Fruit fly (Drosophila melanogaster): ENCODE results near the gene CG42327.

CG42327 gene

dm6 chr3R:11650105-11651039, 5.6 kb upstream of the CG42327 start, which contains the start of the genes Csk and Elp1 (continued):
- TF ChIP-seq CG15073 (GFP tag; optimal IDR thresholded peaks at IDR 0.05) = no peak
- no peak for TF ChIP-seq btn (GFP tag; optimal IDR thresholded peaks at IDR 0.05)
- no peak for TF ChIP-seq CG8089 (GFP tag; optimal IDR thresholded peaks at IDR 0.05)
- peak; percentile 82 for TF ChIP-seq Sin3A (optimal IDR thresholded peaks at IDR 0.05)
- peak; percentile 63 for TF ChIP-seq CG18599 (GFP tag; optimal IDR thresholded peaks at IDR 0.05)
- TF ChIP-seq CG42726 (GFP tag; IDR thresholded peaks at IDR 0.05; ENCODE audit: partially characterized antibody) = no peak
- no peak for TF ChIP-seq CG16813 (GFP tag; IDR thresholded peaks at IDR 0.05; ENCODE audit: partially characterized antibody)
- no peak for TF ChIP-seq odd (GFP tag; optimal IDR thresholded peaks at IDR 0.05)
- TF ChIP-seq CG9876 (GFP tag; optimal IDR thresholded peaks at IDR 0.05) = no peak
- TF ChIP-seq CG17359 (tag; optimal IDR thresholded peaks at IDR 0.05) = peak; percentile 45
- TF ChIP-seq CG3065 (GFP tag; optimal IDR thresholded peaks at IDR 0.05) = no peak
- no peak for TF ChIP-seq wek (GFP tag; optimal IDR thresholded peaks at IDR 0.05)
- peak; percentile 52 for TF ChIP-seq PHDP (tag; optimal IDR thresholded peaks at IDR 0.05)
- TF ChIP-seq ham (GFP tag; IDR thresholded peaks at IDR 0.05) = no peak
- peak; percentile 78 for TF ChIP-seq CoRest (tag; optimal IDR thresholded peaks at IDR 0.05)
- TF ChIP-seq hb (GFP tag; IDR thresholded peaks at IDR 0.05; ENCODE audit: partially characterized antibody) = no peak
- peak; percentile 62 for TF ChIP-seq CG13123 (GFP tag; optimal IDR thresholded peaks at IDR 0.05)
- no peak for TF ChIP-seq Hey (tag; optimal IDR thresholded peaks at IDR 0.05)
- TF ChIP-seq CG18011 (GFP tag; optimal IDR thresholded peaks at IDR 0.05) = no peak
- TF ChIP-seq CG8944 (GFP tag; optimal IDR thresholded peaks at IDR 0.05) = peak; percentile 31
- no peak for TF ChIP-seq Camta (GFP tag; optimal IDR thresholded peaks at IDR 0.05)
- TF ChIP-seq chinmo (GFP tag; IDR thresholded peaks at IDR 0.05; ENCODE audit: partially characterized antibody) = 0 out of 4 replicates have a peak, but pooled peaks have one; percentile 30
- no peak for TF ChIP-seq CG14965 (GFP tag; optimal IDR thresholded peaks at IDR 0.05; ENCODE audit: borderline replicate concordance)
- TF ChIP-seq shn (GFP tag; optimal IDR thresholded peaks at IDR 0.05) = peak; percentile 14
- TF ChIP-seq exex (tag; optimal IDR thresholded peaks at IDR 0.05) = peak; percentile 16
- no peak for TF ChIP-seq ttk (GFP tag; IDR thresholded peaks at IDR 0.05)
- peak; percentile 42 for TF ChIP-seq CG9215 (GFP tag; IDR thresholded peaks at IDR 0.05)
- no peak for TF ChIP-seq peb (GFP tag; IDR thresholded peaks at IDR 0.05)
- TF ChIP-seq CG1603 (tag; optimal IDR thresholded peaks at IDR 0.05) = peak; percentile 54
- peak; percentile 95 for TF ChIP-seq cg (GFP tag; optimal IDR thresholded peaks at IDR 0.05)
- peak; percentile 11 for TF ChIP-seq HLHmδ (GFP tag; optimal IDR thresholded peaks at IDR 0.05)
- peak; percentile 27 for TF ChIP-seq her (GFP tag; optimal IDR thresholded peaks at IDR 0.05)
- TF ChIP-seq Hr3 (GFP tag; optimal IDR thresholded peaks at IDR 0.05) = peak; percentile 58
- peak; percentile 64 for TF ChIP-seq CG10543 (GFP tag; optimal IDR thresholded peaks at IDR 0.05)
- TF ChIP-seq Fer2 (tag; optimal IDR thresholded peaks at IDR 0.05) = peak; percentile 33
- TF ChIP-seq pb (GFP tag; optimal IDR thresholded peaks at IDR 0.05) = no peak
- TF ChIP-seq CG2875 (GFP tag; optimal IDR thresholded peaks at IDR 0.05) = no peak
- TF ChIP-seq yki (optimal IDR thresholded peaks at IDR 0.05) = no peak
- TF ChIP-seq CG5245 (GFP tag; optimal IDR thresholded peaks at IDR 0.05) = peak; percentile 12
- peak; percentile 17 for TF ChIP-seq caup (GFP tag; optimal IDR thresholded peaks at IDR 0.05; ENCODE audit: severe bottlenecking)
- TF ChIP-seq nom (GFP tag; optimal IDR thresholded peaks at IDR 0.05) = peak; percentile 44
- TF ChIP-seq zf30C (GFP tag; optimal IDR thresholded peaks at IDR 0.05) = no peak
- peak; percentile 41 for TF ChIP-seq HLH54F (GFP tag; optimal IDR thresholded peaks at IDR 0.05)
- TF ChIP-seq CG18619 (GFP tag; optimal IDR thresholded peaks at IDR 0.05) = peak; percentile 31
- TF ChIP-seq CG4854 (GFP tag; optimal IDR thresholded peaks at IDR 0.05) = peak; percentile 16
- TF ChIP-seq Drgx (GFP tag; IDR thresholded peaks at IDR 0.05) = no peak
- peak; percentile 41 for TF ChIP-seq CG17186 (GFP tag; optimal IDR thresholded peaks at IDR 0.05)
- no peak for TF ChIP-seq CG2889 (GFP tag; IDR thresholded peaks at IDR 0.05)
